Worm (Caenorhabditis elegans) whole organism, late embryonic: Measurements from ENCODE around the gene cut-2.

Experiments used
- C08G9.2 ChIP-seq: sonication (generic microtip); optimal IDR thresholded peaks from 2 replicates; lab custom pipeline; 2016; ENCODE audit warnings: mild to moderate bottlenecking, missing genetic modification characterization, moderate library complexity, missing compliant biosample characterization
- F13H6.1 ChIP-seq: sonication (generic microtip); optimal IDR thresholded peaks from 2 replicates; lab custom pipeline; 2016; ENCODE audit warnings: missing genetic modification characterization, missing compliant biosample characterization
- ceh-18 ChIP-seq: sonication (generic microtip); optimal IDR thresholded peaks from 2 replicates; lab custom pipeline; 2016; ENCODE audit warnings: missing genetic modification characterization, missing compliant biosample characterization
- ceh-2 ChIP-seq: sonication (generic microtip); optimal IDR thresholded peaks from 2 replicates; lab custom pipeline; 2016; ENCODE audit warnings: missing genotype, missing genetic modification characterization, missing compliant biosample characterization
- ceh-31 ChIP-seq: sonication (generic microtip); optimal IDR thresholded peaks from 2 replicates; lab custom pipeline; 2016; ENCODE audit warnings: missing genetic modification characterization, missing compliant biosample characterization
- ceh-34 ChIP-seq: sonication (generic microtip); optimal IDR thresholded peaks from 2 replicates; lab custom pipeline; 2016; ENCODE audit warnings: mild to moderate bottlenecking, missing genetic modification characterization, missing compliant biosample characterization
- ceh-6 ChIP-seq: fragments of 200-800 bp; sonication (Bioruptor generic); optimal IDR thresholded peaks from 2 replicates; lab custom pipeline; 2018; ENCODE audit warnings: mild to moderate bottlenecking, missing genetic modification characterization, missing compliant biosample characterization
- dmd-4 ChIP-seq: sonication (generic microtip); optimal IDR thresholded peaks from 2 replicates; lab custom pipeline; 2016; ENCODE audit warnings: borderline replicate concordance, missing genetic modification characterization, missing compliant biosample characterization
- ets-4 ChIP-seq: sonication (generic microtip); optimal IDR thresholded peaks from 2 replicates; lab custom pipeline; 2016; ENCODE audit warnings: missing genetic modification characterization, missing compliant biosample characterization
- eyg-1 ChIP-seq: sonication (generic microtip); optimal IDR thresholded peaks from 2 replicates; lab custom pipeline; 2016; ENCODE audit warnings: missing genotype, missing genetic modification characterization, missing compliant biosample characterization
- fkh-10 ChIP-seq: fragments of 150-350 bp; optimal IDR thresholded peaks from 2 replicates; lab custom pipeline; 2014; ENCODE audit warnings: missing biosample characterization, missing genetic modification reagents, missing genetic modification characterization
- fkh-6 ChIP-seq: sonication (generic microtip); optimal IDR thresholded peaks from 2 replicates; lab custom pipeline; 2016; ENCODE audit warnings: missing genetic modification characterization, missing compliant biosample characterization
- gmeb-2 ChIP-seq: sonication (generic microtip); optimal IDR thresholded peaks from 2 replicates; lab custom pipeline; 2016; ENCODE audit warnings: missing genetic modification characterization, inconsistent platforms, missing compliant biosample characterization
- hlh-13 ChIP-seq: fragments of 200-800 bp; sonication (Bioruptor generic); optimal IDR thresholded peaks from 2 replicates; lab custom pipeline; 2018; ENCODE audit warnings: mild to moderate bottlenecking, missing genetic modification characterization, missing compliant biosample characterization
- hlh-30 ChIP-seq: sonication (generic microtip); optimal IDR thresholded peaks from 2 replicates; lab custom pipeline; 2017; ENCODE audit warnings: antibody characterized with exemption, missing genetic modification characterization, missing compliant biosample characterization; ENCODE audit not compliant: insufficient read depth
- hlh-6 ChIP-seq: sonication (generic microtip); optimal IDR thresholded peaks from 2 replicates; lab custom pipeline; 2016; ENCODE audit warnings: missing genotype, missing genetic modification characterization, missing compliant biosample characterization
- hlh-8 ChIP-seq: sonication (generic microtip); optimal IDR thresholded peaks from 2 replicates; lab custom pipeline; 2016; ENCODE audit warnings: missing genotype, missing genetic modification characterization, missing compliant biosample characterization
- mec-3 ChIP-seq: sonication (generic microtip); optimal IDR thresholded peaks from 2 replicates; lab custom pipeline; 2016; ENCODE audit warnings: borderline replicate concordance, missing genetic modification characterization, missing compliant biosample characterization
- nfya-1 ChIP-seq: sonication (generic microtip); optimal IDR thresholded peaks from 2 replicates; lab custom pipeline; 2017; ENCODE audit warnings: missing genetic modification characterization, mild to moderate bottlenecking, missing compliant biosample characterization, antibody characterized with exemption, moderate library complexity
- npax-4 ChIP-seq: sonication (generic microtip); optimal IDR thresholded peaks from 2 replicates; lab custom pipeline; 2016; ENCODE audit warnings: missing genetic modification characterization, missing compliant biosample characterization
- odd-2 ChIP-seq: sonication (generic microtip); optimal IDR thresholded peaks from 2 replicates; lab custom pipeline; 2017; ENCODE audit warnings: antibody characterized with exemption, mild to moderate bottlenecking, missing genetic modification characterization, missing compliant biosample characterization
- pag-3 ChIP-seq: sonication (generic microtip); optimal IDR thresholded peaks from 2 replicates; lab custom pipeline; 2016; ENCODE audit warnings: missing compliant biosample characterization, missing genetic modification characterization, borderline replicate concordance
- pqm-1 ChIP-seq: sonication (generic microtip); optimal IDR thresholded peaks from 2 replicates; lab custom pipeline; 2016; ENCODE audit warnings: missing genetic modification characterization, missing compliant biosample characterization
- pros-1 ChIP-seq: fragments of 150-350 bp; optimal IDR thresholded peaks from 2 replicates; lab custom pipeline; 2014; ENCODE audit warnings: missing biosample characterization, missing genetic modification reagents, missing genetic modification characterization
- ref-2 ChIP-seq: sonication (generic microtip); optimal IDR thresholded peaks from 2 replicates; lab custom pipeline; 2016; ENCODE audit warnings: missing genetic modification characterization, missing compliant biosample characterization
- sdc-2 ChIP-seq: sonication (generic microtip); optimal IDR thresholded peaks from 2 replicates; lab custom pipeline; 2016; ENCODE audit warnings: missing genotype, missing genetic modification characterization, missing compliant biosample characterization
- sox-4 ChIP-seq: sonication (generic microtip); optimal IDR thresholded peaks from 2 replicates; lab custom pipeline; 2017; ENCODE audit warnings: mild to moderate bottlenecking, missing genetic modification characterization, inconsistent platforms, missing compliant biosample characterization
- tbx-2 ChIP-seq: sonication (generic microtip); optimal IDR thresholded peaks from 2 replicates; lab custom pipeline; 2016; ENCODE audit warnings: missing genetic modification characterization, missing compliant biosample characterization
- tbx-7 ChIP-seq: sonication (generic microtip); optimal IDR thresholded peaks from 2 replicates; lab custom pipeline; 2016; ENCODE audit warnings: missing genotype, missing genetic modification characterization, missing compliant biosample characterization
- unc-42 ChIP-seq: sonication (generic microtip); optimal IDR thresholded peaks from 2 replicates; lab custom pipeline; 2016; ENCODE audit warnings: missing genotype, missing genetic modification characterization, missing compliant biosample characterization
- unc-55 ChIP-seq: sonication (generic microtip); optimal IDR thresholded peaks from 2 replicates; lab custom pipeline; 2017; ENCODE audit warnings: missing biosample characterization, missing genetic modification reagents, missing genetic modification characterization
- unc-86 ChIP-seq: sonication (generic microtip); optimal IDR thresholded peaks from 2 replicates; lab custom pipeline; 2016; ENCODE audit warnings: missing genetic modification characterization, missing compliant biosample characterization
- zip-5 ChIP-seq: sonication (generic microtip); optimal IDR thresholded peaks from 2 replicates; lab custom pipeline; 2016; ENCODE audit warnings: missing genetic modification characterization, missing compliant biosample characterization

The cut-2 gene

ce11 chrV:13421697-13422096 is 6.9 kb downstream of the cut-2 start:
- TF ChIP-seq unc-42 (tag; lab: Kevin White, UChicago) (no peak), C08G9.2 (tag; lab: Kevin White, UChicago) (no peak), dmd-4 (tag; lab: Kevin White, UChicago) (no peak), gmeb-2 (tag; lab: Kevin White, UChicago) (no peak), unc-86 (tag; lab: Kevin White, UChicago) (no peak), pqm-1 (tag; lab: Kevin White, UChicago) (no peak), tbx-2 (tag; lab: Kevin White, UChicago) (no peak), F13H6.1 (tag; lab: Kevin White, UChicago) (no peak), fkh-6 (tag; lab: Kevin White, UChicago) (no peak)

ce11 chrV:13423045-13423444 is 8.3 kb downstream of the cut-2 start, which contains the start of gene srv-9:
srv-9 (minus strand) TSS chrV:13423145.
- TF ChIP-seq ceh-34 (tag; lab: Kevin White, UChicago) (no peak), ceh-6 (GFP tag; lab: Kevin White, UChicago) (no peak), npax-4 (tag; lab: Kevin White, UChicago) (no peak), hlh-30 (no peak), unc-42 (tag; lab: Kevin White, UChicago) (no peak), ceh-31 (no peak), hlh-8 (tag; lab: Kevin White, UChicago) (no peak), unc-86 (tag; lab: Kevin White, UChicago) (no peak)

ce11 chrV:13423608-13424007 is 8.9 kb downstream of the cut-2 start, which contains the start of gene srv-10:
srv-10 (plus strand) TSS chrV:13423908.
- TF ChIP-seq pros-1 (tag; lab: Kevin White, UChicago) (no peak), ref-2 (tag; lab: Kevin White, UChicago) (no peak), hlh-13 (no peak)

- no peak for TF ChIP-seq mec-3 (tag; lab: Kevin White, UChicago)
- TF ChIP-seq tbx-7, result no peak
- no peak for TF ChIP-seq gmeb-2 (tag; lab: Kevin White, UChicago)
- no peak for TF ChIP-seq fkh-10 (GFP tag; lab: Kevin White, UChicago)
Measured at ce11 chrV:13426764-13427163, 12.0 kb downstream of the cut-2 start, which contains the start of gene srd-18. srd-18 (minus strand) TSS chrV:13426864.

- TF ChIP-seq ceh-31, result no peak
- TF ChIP-seq nfya-1 (tag; lab: Kevin White, UChicago), result no peak
- no peak for TF ChIP-seq zip-5 (tag; lab: Kevin White, UChicago)
Measured at ce11 chrV:13427378-13427777, 12.6 kb downstream of the cut-2 start.

- TF ChIP-seq ceh-18 (tag; lab: Kevin White, UChicago) (no peak), eyg-1 (tag; lab: Kevin White, UChicago) (no peak), odd-2 (tag; lab: Kevin White, UChicago) (no peak), ceh-2 (tag; lab: Kevin White, UChicago) (no peak), pag-3 (tag; lab: Kevin White, UChicago) (no peak), unc-55 (GFP tag; lab: Kevin White, UChicago) (no peak), hlh-6 (tag; lab: Kevin White, UChicago) (no peak), ets-4 (tag; lab: Kevin White, UChicago) (no peak), hlh-30 (no peak), sdc-2 (no peak), sox-4 (tag; lab: Kevin White, UChicago) (no peak)
Measured at ce11 chrV:13428660-13429059, 13.9 kb downstream of the cut-2 start, which contains the start of gene srd-19. srd-19 (minus strand) TSS chrV:13428760.
